Fruit fly (Drosophila melanogaster) whole organism, wandering third instar larva: Measurements from ENCODE around the gene Or33a.

Experiments
- Abd-B ChIP-seq: fragments of >200 bp; optimal IDR thresholded peaks from 2 replicates; lab custom pipeline; 2017; ENCODE audit warnings: missing biosample characterization, missing genetic modification characterization
- CG32264 ChIP-seq: fragments of 200-800 bp; sonication (Bioruptor generic); optimal IDR thresholded peaks from 2 replicates; lab custom pipeline; 2016; ENCODE audit warnings: missing biosample characterization, missing genetic modification characterization
- CG9705 ChIP-seq: fragments of 200-800 bp; sonication (Bioruptor generic); optimal IDR thresholded peaks from 2 replicates; lab custom pipeline; 2018; ENCODE audit warnings: missing biosample characterization, mild to moderate bottlenecking, missing genetic modification characterization
- CrebA ChIP-seq: fragments of 200-800 bp; sonication (Bioruptor generic); optimal IDR thresholded peaks from 2 replicates; lab custom pipeline; 2016; ENCODE audit warnings: missing biosample characterization, mild to moderate bottlenecking, missing genetic modification characterization, borderline replicate concordance
- Dfd ChIP-seq: fragments of >200 bp; optimal IDR thresholded peaks from 2 replicates; lab custom pipeline; 2017; ENCODE audit warnings: missing biosample characterization, missing genetic modification characterization
- Dif ChIP-seq: fragments of 200-275, 200-300 bp; sonication (Bioruptor generic); optimal IDR thresholded peaks from 2 replicates; lab custom pipeline; 2018; ENCODE audit warnings: missing biosample characterization, missing genetic modification characterization; ENCODE audit not compliant: partially characterized antibody
- GATAd ChIP-seq: sonication (Bioruptor generic); optimal IDR thresholded peaks from 2 replicates; lab custom pipeline; 2016; ENCODE audit warnings: missing biosample characterization, missing genetic modification characterization
- HLH106 ChIP-seq: fragments of 200-800 bp; optimal IDR thresholded peaks from 3 replicates; lab custom pipeline; 2019; ENCODE audit warnings: missing biosample characterization, mild to moderate bottlenecking, missing genetic modification characterization, moderate library complexity
- Hnf4 ChIP-seq: fragments of 200-800 bp; sonication (Bioruptor generic); optimal IDR thresholded peaks from 2 replicates; lab custom pipeline; 2016; ENCODE audit warnings: missing biosample characterization, mild to moderate bottlenecking, missing genetic modification characterization
- Hr78 ChIP-seq: fragments of >200 bp; optimal IDR thresholded peaks from 2 replicates; lab custom pipeline; 2017; ENCODE audit warnings: missing biosample characterization, missing genetic modification characterization
- Hr83 ChIP-seq: fragments of 200-300 bp; sonication (Bioruptor generic); optimal IDR thresholded peaks from 2 replicates; lab custom pipeline; 2016; ENCODE audit warnings: missing biosample characterization, mild to moderate bottlenecking, missing genetic modification characterization, moderate library complexity; ENCODE audit not compliant: poor library complexity, severe bottlenecking
- Jra ChIP-seq: sonication (Bioruptor generic); optimal IDR thresholded peaks from 2 replicates; lab custom pipeline; 2016; ENCODE audit warnings: missing biosample characterization, missing genetic modification characterization
- Mio ChIP-seq: sonication (Bioruptor generic); optimal IDR thresholded peaks from 2 replicates; lab custom pipeline; 2016; ENCODE audit warnings: missing biosample characterization, missing genetic modification characterization
- Myc ChIP-seq: fragments of >200 bp; optimal IDR thresholded peaks from 2 replicates; lab custom pipeline; 2017
- N ChIP-seq: fragments of >200 bp; optimal IDR thresholded peaks from 2 replicates; lab custom pipeline; 2018; ENCODE audit warnings: missing biosample characterization, missing external identifiers, missing genetic modification characterization
- OdsH ChIP-seq: fragments of 200-800 bp; sonication (Bioruptor generic); optimal IDR thresholded peaks from 2 replicates; lab custom pipeline; 2016; ENCODE audit warnings: missing biosample characterization, mild to moderate bottlenecking, missing genetic modification characterization
- Rel ChIP-seq, 2 experiments: fragments of 200-800 bp; sonication (Bioruptor generic) in 1 of 2; optimal IDR thresholded peaks; 2 replicates in 1 of 2; 3 replicates in 1 of 2; lab custom pipeline; 2016 to 2019; ENCODE audit warnings: mild to moderate bottlenecking in 2 of 2, missing biosample characterization in 2 of 2, missing genetic modification characterization in 2 of 2, moderate library complexity in 1 of 2
- Sp1 ChIP-seq: fragments of 200-800 bp; sonication (Bioruptor generic); optimal IDR thresholded peaks from 3 replicates; lab custom pipeline; 2019; ENCODE audit warnings: missing biosample characterization, mild to moderate bottlenecking, missing genetic modification characterization, moderate library complexity
- Vsx2 ChIP-seq: fragments of 200-300, 225-300 bp; sonication (Bioruptor generic); optimal IDR thresholded peaks from 2 replicates; lab custom pipeline; 2018; ENCODE audit warnings: missing biosample characterization, missing genetic modification characterization; ENCODE audit not compliant: partially characterized antibody
- br ChIP-seq: fragments of 200-800 bp; sonication (Bioruptor generic); optimal IDR thresholded peaks from 2 replicates; lab custom pipeline; 2016; ENCODE audit warnings: missing biosample characterization, missing genetic modification characterization
- brk ChIP-seq: fragments of 200-800 bp; sonication (Bioruptor generic); optimal IDR thresholded peaks from 2 replicates; lab custom pipeline; 2016; ENCODE audit warnings: missing biosample characterization, mild to moderate bottlenecking, missing genetic modification characterization
- dl ChIP-seq, 2 experiments: fragments of 175-275, 200-275 bp in 1 of 2; fragments of 200-275 bp in 1 of 2; sonication (Bioruptor generic); optimal IDR thresholded peaks; lab custom pipeline; 2018; ENCODE audit warnings: mild to moderate bottlenecking in 2 of 2, missing biosample characterization in 2 of 2, missing genetic modification characterization in 2 of 2, moderate library complexity in 2 of 2; ENCODE audit not compliant: partially characterized antibody in 2 of 2, insufficient read depth in 1 of 2
- dmrt93B ChIP-seq: fragments of 200-800 bp; sonication (Bioruptor generic); optimal IDR thresholded peaks from 2 replicates; lab custom pipeline; 2018; ENCODE audit warnings: missing biosample characterization, mild to moderate bottlenecking, missing genetic modification characterization
- dsf ChIP-seq: sonication (Bioruptor generic); optimal IDR thresholded peaks from 2 replicates; lab custom pipeline; 2016; ENCODE audit warnings: missing biosample characterization, missing genetic modification characterization, borderline replicate concordance
- ey ChIP-seq: fragments of 200-800 bp; sonication (Bioruptor generic); optimal IDR thresholded peaks from 2 replicates; lab custom pipeline; 2016; ENCODE audit warnings: missing biosample characterization, missing genetic modification characterization
- foxo ChIP-seq, 2 experiments: fragments of 200-800 bp; sonication (Bioruptor generic); optimal IDR thresholded peaks; 2 replicates in 1 of 2; 3 replicates in 1 of 2; lab custom pipeline; 2016 to 2017; ENCODE audit warnings: missing biosample characterization in 2 of 2, missing genetic modification characterization in 2 of 2
- fru ChIP-seq: fragments of 200-800 bp; sonication (Bioruptor generic); optimal IDR thresholded peaks from 3 replicates; lab custom pipeline; 2016; ENCODE audit warnings: missing biosample characterization, mild to moderate bottlenecking, missing genetic modification characterization
- h ChIP-seq: fragments of 200-800 bp; sonication (Bioruptor generic); optimal IDR thresholded peaks from 3 replicates; lab custom pipeline; 2016; ENCODE audit warnings: missing biosample characterization, mild to moderate bottlenecking, missing genetic modification characterization
- jim ChIP-seq: fragments of 175-275, 200-325 bp; sonication (Bioruptor generic); optimal IDR thresholded peaks from 2 replicates; lab custom pipeline; 2016; ENCODE audit warnings: missing biosample characterization, mild to moderate bottlenecking, missing genetic modification characterization
- lola ChIP-seq: fragments of >200 bp; optimal IDR thresholded peaks from 2 replicates; lab custom pipeline; 2017; ENCODE audit warnings: missing biosample characterization, missing genetic modification characterization
- pan ChIP-seq: fragments of >200 bp; optimal IDR thresholded peaks from 2 replicates; lab custom pipeline; 2017
- psq ChIP-seq: fragments of 200-800 bp; sonication (Bioruptor generic); optimal IDR thresholded peaks from 3 replicates; lab custom pipeline; 2017; ENCODE audit warnings: missing biosample characterization, mild to moderate bottlenecking, missing genetic modification characterization, moderate library complexity
- rgr ChIP-seq: fragments of 200-800 bp; sonication (Bioruptor generic); optimal IDR thresholded peaks from 3 replicates; lab custom pipeline; 2016; ENCODE audit warnings: missing biosample characterization, mild to moderate bottlenecking, missing genetic modification characterization
- sage ChIP-seq: fragments of 200-800 bp; sonication (Bioruptor generic); optimal IDR thresholded peaks from 2 replicates; lab custom pipeline; 2016; ENCODE audit warnings: missing biosample characterization, mild to moderate bottlenecking, missing genetic modification characterization
- sv ChIP-seq: fragments of 200-800 bp; sonication (Bioruptor generic); optimal IDR thresholded peaks from 3 replicates; lab custom pipeline; 2016; ENCODE audit warnings: missing biosample characterization, missing genetic modification characterization
- tai ChIP-seq: sonication (Bioruptor generic); optimal IDR thresholded peaks from 2 replicates; lab custom pipeline; 2016; ENCODE audit warnings: missing biosample characterization, missing genetic modification characterization
- usp ChIP-seq: fragments of >200 bp; optimal IDR thresholded peaks from 2 replicates; lab custom pipeline; 2017; ENCODE audit warnings: missing biosample characterization, missing genetic modification characterization
- woc ChIP-seq: sonication (Bioruptor generic); optimal IDR thresholded peaks from 2 replicates; lab custom pipeline; 2016; ENCODE audit warnings: missing biosample characterization, mild to moderate bottlenecking, missing genetic modification characterization

Or33a gene

DNA sequence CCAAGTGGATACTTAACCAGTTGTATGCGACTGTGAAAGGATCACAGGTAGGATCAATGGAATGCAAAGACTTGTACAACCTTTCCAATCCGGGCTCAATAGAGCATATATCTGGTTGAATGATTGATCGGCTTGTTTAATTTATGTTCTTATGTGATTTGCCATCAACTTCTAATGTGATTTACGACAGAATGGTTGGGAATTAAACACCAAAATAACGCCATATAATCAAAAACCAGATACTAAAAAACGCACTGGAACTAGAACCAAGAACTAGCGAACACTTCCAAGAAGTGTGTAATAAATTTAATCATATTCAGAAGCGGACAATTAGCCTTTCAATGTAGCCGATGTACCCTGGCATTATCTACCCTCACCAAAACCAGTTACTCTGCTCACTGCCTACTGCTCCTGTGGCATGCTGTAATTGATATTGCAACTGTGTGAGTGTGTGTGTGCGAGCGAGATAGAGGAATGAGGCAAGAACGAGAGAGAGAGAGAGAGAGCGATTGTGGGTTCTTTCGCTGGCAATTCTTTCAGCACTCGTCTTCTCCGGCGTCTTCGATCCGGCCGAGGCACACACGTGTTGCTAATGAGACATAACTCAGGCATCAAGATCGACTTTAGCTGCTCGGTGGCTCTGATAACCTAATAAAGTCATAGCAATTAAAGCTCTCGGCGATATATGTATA lies 34.4 kb downstream of the Or33a start:
- TF ChIP-seq h (peak; percentile 60), Dfd (no peak), dsf (GFP tag; lab: Kevin White, UChicago) (no peak), Rel (GFP tag; optimal IDR thresholded peaks at IDR 0.05; lab: Kevin White, UChicago) (no peak), Rel (tag; optimal IDR thresholded peaks at IDR 0.05; lab: Kevin White, UChicago) (no peak), psq (GFP tag; lab: Kevin White, UChicago) (peak; percentile 44), Myc (lab: Kevin White, UChicago) (no peak), fru (GFP tag; lab: Kevin White, UChicago) (peak; percentile 48), Jra (peak; percentile 25), usp (no peak), Hr78 (GFP tag; lab: Kevin White, UChicago) (no peak), brk (GFP tag; lab: Kevin White, UChicago) (no peak), br (GFP tag; lab: Kevin White, UChicago) (peak; percentile 39), Hnf4 (GFP tag; lab: Kevin White, UChicago) (peak; percentile 36), Dif (GFP tag; lab: Kevin White, UChicago) (peak; percentile 37), dmrt93B (GFP tag; lab: Kevin White, UChicago) (peak; percentile 57), Abd-B (GFP tag; lab: Kevin White, UChicago) (no peak), Sp1 (GFP tag; lab: Kevin White, UChicago) (peak; percentile 55), N (no peak), ey (GFP tag; lab: Kevin White, UChicago) (peak; percentile 54), rgr (GFP tag; lab: Kevin White, UChicago) (peak; percentile 18), CG9705 (GFP tag; lab: Kevin White, UChicago) (peak; percentile 5), tai (GFP tag; lab: Kevin White, UChicago) (no peak), GATAd (no peak), lola (GFP tag; lab: Kevin White, UChicago) (no peak), Vsx2 (GFP tag; lab: Kevin White, UChicago) (no peak), Mio (no peak), OdsH (GFP tag; lab: Kevin White, UChicago) (peak; percentile 9), foxo (GFP tag; optimal IDR thresholded peaks at IDR 0.05; lab: Kevin White, UChicago) (peak in 1 of 2 experiments; percentile 57), HLH106 (tag; lab: Kevin White, UChicago) (peak; percentile 39), dl (GFP tag; optimal IDR thresholded peaks at IDR 0.05; lab: Kevin White, UChicago; ENCODE audit: insufficient read depth in 1 of 2, partially characterized antibody in 2 of 2) (peak in 1 of 2 experiments; percentile 15), sage (GFP tag; lab: Kevin White, UChicago) (no peak), jim (GFP tag; lab: Kevin White, UChicago) (no peak), sv (GFP tag; lab: Kevin White, UChicago) (no peak), CrebA (GFP tag; lab: Kevin White, UChicago) (no peak), woc (peak; percentile 81), Hr83 (no peak), pan (lab: Kevin White, UChicago) (no peak), CG32264 (GFP tag; lab: Kevin White, UChicago) (no peak)

DNA sequence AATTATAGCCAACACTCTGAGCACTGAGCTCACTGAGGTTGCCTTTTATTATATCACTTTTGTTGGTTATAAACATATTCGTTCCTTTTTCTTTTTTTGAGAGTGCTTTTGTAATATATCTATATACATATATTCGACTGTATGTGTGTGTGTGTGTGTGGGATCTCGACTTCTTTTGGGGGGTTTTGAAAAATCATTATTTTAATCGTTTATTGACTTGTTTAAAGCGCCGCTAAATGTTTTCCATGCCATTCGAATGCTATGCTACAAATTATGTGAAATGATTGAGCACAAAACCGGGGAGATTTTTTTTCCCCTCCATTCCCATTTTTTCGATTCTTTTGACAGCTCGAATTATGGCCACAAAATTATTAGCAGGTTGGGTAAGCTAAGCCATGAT lies 35.1 kb downstream of the Or33a start:
- TF ChIP-seq rgr (GFP tag; lab: Kevin White, UChicago) (no peak), OdsH (GFP tag; lab: Kevin White, UChicago) (no peak), Rel (GFP tag; optimal IDR thresholded peaks at IDR 0.05; lab: Kevin White, UChicago) (no peak), Rel (tag; optimal IDR thresholded peaks at IDR 0.05; lab: Kevin White, UChicago) (peak; percentile 73)
